Worm (Caenorhabditis elegans) whole organism, late embryonic: Measurements from ENCODE around the gene twk-28.

ENCODE experiments used
- F13H6.1 ChIP-seq: sonication (generic microtip); optimal IDR thresholded peaks from 2 replicates; lab custom pipeline; 2016; ENCODE audit warnings: missing genetic modification characterization, missing compliant biosample characterization
- K09A11.1 ChIP-seq: sonication (generic microtip); optimal IDR thresholded peaks from 2 replicates; lab custom pipeline; 2017; ENCODE audit warnings: antibody characterized with exemption, mild to moderate bottlenecking, missing genetic modification characterization, missing compliant biosample characterization; ENCODE audit not compliant: insufficient read depth
- T23F11.4 ChIP-seq: fragments of 200-800 bp; sonication (Bioruptor generic); optimal IDR thresholded peaks from 2 replicates; lab custom pipeline; 2018; ENCODE audit warnings: mild to moderate bottlenecking, missing genetic modification characterization, missing compliant biosample characterization
- Y22D7AL.16 ChIP-seq: sonication (generic microtip); optimal IDR thresholded peaks from 2 replicates; lab custom pipeline; 2016; ENCODE audit warnings: missing genetic modification characterization, missing compliant biosample characterization
- ceh-18 ChIP-seq: sonication (generic microtip); optimal IDR thresholded peaks from 2 replicates; lab custom pipeline; 2016; ENCODE audit warnings: missing genetic modification characterization, missing compliant biosample characterization
- ceh-30 ChIP-seq: fragments of 150-350 bp; optimal IDR thresholded peaks from 2 replicates; lab custom pipeline; 2014; ENCODE audit warnings: missing biosample characterization, missing genetic modification characterization
- ceh-31 ChIP-seq: sonication (generic microtip); optimal IDR thresholded peaks from 2 replicates; lab custom pipeline; 2016; ENCODE audit warnings: missing genetic modification characterization, missing compliant biosample characterization
- ceh-34 ChIP-seq: sonication (generic microtip); optimal IDR thresholded peaks from 2 replicates; lab custom pipeline; 2016; ENCODE audit warnings: mild to moderate bottlenecking, missing genetic modification characterization, missing compliant biosample characterization
- ceh-6 ChIP-seq: fragments of 200-800 bp; sonication (Bioruptor generic); optimal IDR thresholded peaks from 2 replicates; lab custom pipeline; 2018; ENCODE audit warnings: mild to moderate bottlenecking, missing genetic modification characterization, missing compliant biosample characterization
- che-1 ChIP-seq: sonication (generic microtip); optimal IDR thresholded peaks from 2 replicates; lab custom pipeline; 2016; ENCODE audit warnings: mild to moderate bottlenecking, missing genetic modification characterization, missing compliant biosample characterization
- elt-2 ChIP-seq: sonication (generic microtip); optimal IDR thresholded peaks from 2 replicates; lab custom pipeline; 2016; ENCODE audit warnings: missing genetic modification reagents, missing genetic modification characterization, missing compliant biosample characterization
- fax-1 ChIP-seq: sonication (generic microtip); optimal IDR thresholded peaks from 2 replicates; lab custom pipeline; 2016; ENCODE audit warnings: missing genotype, missing genetic modification characterization, missing compliant biosample characterization
- fkh-10 ChIP-seq: fragments of 150-350 bp; optimal IDR thresholded peaks from 2 replicates; lab custom pipeline; 2014; ENCODE audit warnings: missing biosample characterization, missing genetic modification reagents, missing genetic modification characterization
- fkh-6 ChIP-seq: sonication (generic microtip); optimal IDR thresholded peaks from 2 replicates; lab custom pipeline; 2016; ENCODE audit warnings: missing genetic modification characterization, missing compliant biosample characterization
- hlh-30 ChIP-seq: sonication (generic microtip); optimal IDR thresholded peaks from 2 replicates; lab custom pipeline; 2017; ENCODE audit warnings: antibody characterized with exemption, missing genetic modification characterization, missing compliant biosample characterization; ENCODE audit not compliant: insufficient read depth
- hlh-6 ChIP-seq: sonication (generic microtip); optimal IDR thresholded peaks from 2 replicates; lab custom pipeline; 2016; ENCODE audit warnings: missing genotype, missing genetic modification characterization, missing compliant biosample characterization
- lim-6 ChIP-seq: sonication (generic microtip); optimal IDR thresholded peaks from 2 replicates; lab custom pipeline; 2016; ENCODE audit warnings: missing genetic modification characterization, missing compliant biosample characterization
- madf-2 ChIP-seq: sonication (generic microtip); optimal IDR thresholded peaks from 2 replicates; lab custom pipeline; 2017; ENCODE audit warnings: missing genetic modification characterization, missing compliant biosample characterization
- mec-3 ChIP-seq: sonication (generic microtip); optimal IDR thresholded peaks from 2 replicates; lab custom pipeline; 2016; ENCODE audit warnings: borderline replicate concordance, missing genetic modification characterization, missing compliant biosample characterization
- nfya-1 ChIP-seq: sonication (generic microtip); optimal IDR thresholded peaks from 2 replicates; lab custom pipeline; 2017; ENCODE audit warnings: missing genetic modification characterization, mild to moderate bottlenecking, missing compliant biosample characterization, antibody characterized with exemption, moderate library complexity
- nhr-232 ChIP-seq: sonication (generic microtip); optimal IDR thresholded peaks from 2 replicates; lab custom pipeline; 2016; ENCODE audit warnings: missing genetic modification characterization, missing compliant biosample characterization
- npax-4 ChIP-seq: sonication (generic microtip); optimal IDR thresholded peaks from 2 replicates; lab custom pipeline; 2016; ENCODE audit warnings: missing genetic modification characterization, missing compliant biosample characterization
- pag-3 ChIP-seq: sonication (generic microtip); optimal IDR thresholded peaks from 2 replicates; lab custom pipeline; 2016; ENCODE audit warnings: missing compliant biosample characterization, missing genetic modification characterization, borderline replicate concordance
- pros-1 ChIP-seq: fragments of 150-350 bp; optimal IDR thresholded peaks from 2 replicates; lab custom pipeline; 2014; ENCODE audit warnings: missing biosample characterization, missing genetic modification reagents, missing genetic modification characterization
- ref-2 ChIP-seq: sonication (generic microtip); optimal IDR thresholded peaks from 2 replicates; lab custom pipeline; 2016; ENCODE audit warnings: missing genetic modification characterization, missing compliant biosample characterization
- rnt-1 ChIP-seq: sonication (generic microtip); optimal IDR thresholded peaks from 2 replicates; lab custom pipeline; 2016; ENCODE audit warnings: missing genetic modification characterization, missing compliant biosample characterization
- sdc-2 ChIP-seq: sonication (generic microtip); optimal IDR thresholded peaks from 2 replicates; lab custom pipeline; 2016; ENCODE audit warnings: missing genotype, missing genetic modification characterization, missing compliant biosample characterization
- sox-4 ChIP-seq: sonication (generic microtip); optimal IDR thresholded peaks from 2 replicates; lab custom pipeline; 2017; ENCODE audit warnings: mild to moderate bottlenecking, missing genetic modification characterization, inconsistent platforms, missing compliant biosample characterization
- syd-9 ChIP-seq: sonication (generic microtip); optimal IDR thresholded peaks from 2 replicates; lab custom pipeline; 2016; ENCODE audit warnings: mild to moderate bottlenecking, missing genetic modification characterization, moderate library complexity, missing compliant biosample characterization
- tbx-2 ChIP-seq: sonication (generic microtip); optimal IDR thresholded peaks from 2 replicates; lab custom pipeline; 2016; ENCODE audit warnings: missing genetic modification characterization, missing compliant biosample characterization
- tbx-7 ChIP-seq: sonication (generic microtip); optimal IDR thresholded peaks from 2 replicates; lab custom pipeline; 2016; ENCODE audit warnings: missing genotype, missing genetic modification characterization, missing compliant biosample characterization
- unc-42 ChIP-seq: sonication (generic microtip); optimal IDR thresholded peaks from 2 replicates; lab custom pipeline; 2016; ENCODE audit warnings: missing genotype, missing genetic modification characterization, missing compliant biosample characterization
- unc-55 ChIP-seq: sonication (generic microtip); optimal IDR thresholded peaks from 2 replicates; lab custom pipeline; 2017; ENCODE audit warnings: missing biosample characterization, missing genetic modification reagents, missing genetic modification characterization
- zip-5 ChIP-seq: sonication (generic microtip); optimal IDR thresholded peaks from 2 replicates; lab custom pipeline; 2016; ENCODE audit warnings: missing genetic modification characterization, missing compliant biosample characterization
- ztf-16 ChIP-seq: sonication (generic microtip); optimal IDR thresholded peaks from 2 replicates; lab custom pipeline; 2017; ENCODE audit warnings: missing genetic modification characterization, missing compliant biosample characterization

The twk-28 gene

ce11 chrX:4273614-4274013, 5.5 kb downstream of the twk-28 start, which contains the start of gene C52B9.10:
Gene C52B9.10 (plus strand): TSS chrX:4273914.
- TF ChIP-seq unc-42 = no peak
- TF ChIP-seq pag-3 (tag; lab: Kevin White, UChicago) = no peak
- TF ChIP-seq tbx-7 (tag; lab: Kevin White, UChicago) = no peak

- TF ChIP-seq che-1 (tag; lab: Kevin White, UChicago) = no peak
- peak; percentile 79 for TF ChIP-seq elt-2 (tag; lab: Kevin White, UChicago)
Measured at ce11 chrX:4268396-4268795, 10.7 kb downstream of the twk-28 start.

- TF ChIP-seq hlh-6 (tag; lab: Kevin White, UChicago) (no peak), hlh-30 (tag; lab: Kevin White, UChicago) (peak; percentile 17), ceh-18 (tag; lab: Kevin White, UChicago) (peak; percentile 53)
Measured at ce11 chrX:4266178-4266931, 12.8 kb downstream of the twk-28 start.

- TF ChIP-seq T23F11.4 (GFP tag; lab: Kevin White, UChicago) (no peak), ztf-16 (tag; lab: Kevin White, UChicago) (peak; percentile 52), fkh-6 (tag; lab: Kevin White, UChicago) (peak; percentile 30), ceh-6 (GFP tag; lab: Kevin White, UChicago) (no peak), lim-6 (tag; lab: Kevin White, UChicago) (peak; percentile 5), madf-2 (tag; lab: Kevin White, UChicago) (no peak), ceh-31 (tag; lab: Kevin White, UChicago) (peak; percentile 85), zip-5 (no peak), npax-4 (tag; lab: Kevin White, UChicago) (no peak), ref-2 (tag; lab: Kevin White, UChicago) (peak; percentile 57), fkh-10 (peak; percentile 38), sdc-2 (peak; percentile 75), F13H6.1 (tag; lab: Kevin White, UChicago) (peak; percentile 29), Y22D7AL.16 (tag; lab: Kevin White, UChicago) (no peak), ceh-18 (tag; lab: Kevin White, UChicago) (peak; percentile 67), hlh-30 (tag; lab: Kevin White, UChicago) (peak; percentile 24), nhr-232 (no peak), fax-1 (no peak), syd-9 (tag; lab: Kevin White, UChicago) (peak; percentile 53), nfya-1 (tag; lab: Kevin White, UChicago) (peak; percentile 77), unc-55 (GFP tag; lab: Kevin White, UChicago) (peak; percentile 26), ceh-34 (tag; lab: Kevin White, UChicago) (peak; percentile 50), unc-42 (peak; percentile 52), pros-1 (tag; lab: Kevin White, UChicago) (peak; percentile 39), elt-2 (tag; lab: Kevin White, UChicago) (no peak), ceh-30 (tag; lab: Kevin White, UChicago) (no peak), mec-3 (tag; lab: Kevin White, UChicago) (no peak), K09A11.1 (tag; lab: Kevin White, UChicago) (peak; percentile 47), tbx-2 (tag; lab: Kevin White, UChicago) (peak; percentile 87), sox-4 (no peak), rnt-1 (tag; lab: Kevin White, UChicago) (peak; percentile 43)
- TF ChIP-seq, all 69 proteins: peak for 19
Measured at ce11 chrX:4265283-4265907, 13.7 kb downstream of the twk-28 start, which contains the start of gene coel-1. Gene coel-1 (plus strand): TSS chrX:4265663.
